Fruit fly (Drosophila melanogaster) whole organism, embryonic: ENCODE measurements around the gene fit.
A peak's percentile ranks its signal among the peaks of the same experiment; 100 is the strongest.

Experiments used
- Adf1 ChIP-seq: fragments of 200-800 bp; sonication (Bioruptor generic); IDR thresholded peaks from 2 replicates; pipeline ENCODE4 v1.3.6; 2022; ENCODE audit warnings: missing biosample characterization, missing genetic modification characterization
- Awh ChIP-seq: fragments of 200-800 bp; sonication (Bioruptor generic); IDR thresholded peaks from 2 replicates; pipeline ENCODE4, ENCODE4 v1.3.6; 2022; ENCODE audit warnings: missing biosample characterization, missing genetic modification characterization
- B-H2 ChIP-seq: fragments of 200-800 bp; sonication (Bioruptor generic); optimal IDR thresholded peaks from 2 replicates; lab custom pipeline; 2018; ENCODE audit warnings: missing biosample characterization, mild to moderate bottlenecking, missing genetic modification characterization
- BEAF-32 ChIP-seq: fragments of 200-800 bp; sonication (Bioruptor generic); optimal IDR thresholded peaks from 3 replicates; lab custom pipeline; 2017; ENCODE audit warnings: missing biosample characterization, missing genetic modification characterization, mild to moderate bottlenecking, moderate library complexity, missing genetic modification reagents
- CG10321 ChIP-seq: fragments of 200-800 bp; sonication (Bioruptor generic); IDR thresholded peaks from 2 replicates; pipeline ENCODE4 v1.3.6; 2022; ENCODE audit warnings: missing biosample characterization, missing genetic modification characterization
- CG10543 ChIP-seq: fragments of 200-800 bp; sonication (Bioruptor generic); optimal IDR thresholded peaks from 3 replicates; lab custom pipeline; 2017; ENCODE audit warnings: missing biosample characterization, mild to moderate bottlenecking, missing genetic modification characterization, moderate library complexity
- CG11398 ChIP-seq: fragments of 200-800 bp; sonication (Bioruptor generic); optimal IDR thresholded peaks from 2 replicates; lab custom pipeline; 2016; ENCODE audit warnings: missing biosample characterization, missing genetic modification characterization
- CG14014 ChIP-seq: fragments of 200-800 bp; sonication (Bioruptor generic); IDR thresholded peaks from 2 replicates; pipeline ENCODE4 v1.3.6; 2022; ENCODE audit warnings: missing biosample characterization, missing genetic modification characterization
- CG14860 ChIP-seq: fragments of 200-800 bp; sonication (Bioruptor generic); IDR thresholded peaks from 3 replicates; pipeline ENCODE4 v1.3.6; 2022; ENCODE audit warnings: missing biosample characterization, missing genetic modification characterization; ENCODE audit not compliant: partially characterized antibody
- CG1603 ChIP-seq: fragments of 200-800 bp; sonication (Bioruptor generic); optimal IDR thresholded peaks from 2 replicates; lab custom pipeline; 2019; ENCODE audit warnings: missing biosample characterization, mild to moderate bottlenecking, missing genetic modification characterization, moderate library complexity
- CG2116 ChIP-seq: fragments of 200-800 bp; sonication (Bioruptor generic); optimal IDR thresholded peaks from 3 replicates; lab custom pipeline; 2018; ENCODE audit warnings: missing biosample characterization, mild to moderate bottlenecking, missing genetic modification characterization
- CG2875 ChIP-seq: fragments of 200-800 bp; sonication (Bioruptor generic); optimal IDR thresholded peaks from 2 replicates; lab custom pipeline; 2017; ENCODE audit warnings: missing biosample characterization, mild to moderate bottlenecking, missing genetic modification characterization, missing genetic modification reagents
- CG31388 ChIP-seq: fragments of 200-800 bp; sonication (Bioruptor generic); optimal IDR thresholded peaks from 2 replicates; lab custom pipeline; 2016; ENCODE audit warnings: missing biosample characterization, missing genetic modification characterization
- CG3281 ChIP-seq: fragments of 200-800 bp; sonication (Bioruptor generic); optimal IDR thresholded peaks from 3 replicates; lab custom pipeline; 2017; ENCODE audit warnings: missing biosample characterization, mild to moderate bottlenecking, missing genetic modification characterization
- CG34224 ChIP-seq: fragments of 200-800 bp; sonication (Bioruptor generic); IDR thresholded peaks from 3 replicates; pipeline ENCODE4 v1.3.6; 2022; ENCODE audit warnings: missing biosample characterization, missing genetic modification characterization; ENCODE audit not compliant: partially characterized antibody
- CG34422 ChIP-seq: fragments of 200-800 bp; sonication (Bioruptor generic); IDR thresholded peaks from 3 replicates; pipeline ENCODE4 v1.3.6; 2022; ENCODE audit warnings: missing biosample characterization, missing genetic modification characterization
- CG42726 ChIP-seq: fragments of 200-800 bp; sonication (Bioruptor generic); IDR thresholded peaks from 2 replicates; pipeline ENCODE4 v1.3.6; 2022; ENCODE audit warnings: missing biosample characterization, missing genetic modification characterization; ENCODE audit not compliant: partially characterized antibody
- CG8359 ChIP-seq: fragments of 200-800 bp; sonication (Bioruptor generic); optimal IDR thresholded peaks from 2 replicates; lab custom pipeline; 2017; ENCODE audit warnings: missing biosample characterization, mild to moderate bottlenecking, missing genetic modification characterization, borderline replicate concordance
- CG9609 ChIP-seq: fragments of 200-800 bp; sonication (Bioruptor generic); optimal IDR thresholded peaks from 3 replicates; lab custom pipeline; 2016; ENCODE audit warnings: missing biosample characterization, missing genetic modification characterization
- CTCF ChIP-seq: fragments of 200-800 bp; sonication (Bioruptor generic); optimal IDR thresholded peaks from 2 replicates; lab custom pipeline; 2017; ENCODE audit warnings: missing biosample characterization, mild to moderate bottlenecking, missing genetic modification characterization, moderate library complexity
- CoRest ChIP-seq: fragments of 200-800 bp; sonication (Bioruptor generic); optimal IDR thresholded peaks from 3 replicates; lab custom pipeline; 2018; ENCODE audit warnings: missing biosample characterization, mild to moderate bottlenecking, missing genetic modification characterization, moderate library complexity
- D ChIP-seq, 2 experiments: fragments of 200-800 bp in 1 of 2; fragments of >200 bp in 1 of 2; sonication (Bioruptor generic) in 1 of 2; optimal IDR thresholded peaks; 2 replicates in 1 of 2; 3 replicates in 1 of 2; lab custom pipeline; 2017; ENCODE audit warnings: mild to moderate bottlenecking in 1 of 2, missing biosample characterization in 1 of 2, missing genetic modification characterization in 1 of 2, missing genetic modification reagents in 1 of 2
- D19A ChIP-seq: fragments of 200-800 bp; optimal IDR thresholded peaks from 3 replicates; lab custom pipeline; 2019; ENCODE audit warnings: missing biosample characterization, mild to moderate bottlenecking, missing genetic modification characterization, moderate library complexity
- Dfd ChIP-seq, 2 experiments: fragments of >200 bp; optimal IDR thresholded peaks; 2 replicates each; lab custom pipeline; 2017; ENCODE audit warnings: missing biosample characterization in 2 of 2, missing genetic modification characterization in 2 of 2
- Dip2 ChIP-seq: fragments of 200-800 bp; sonication (Bioruptor generic); IDR thresholded peaks from 2 replicates; pipeline ENCODE4 v1.3.6; 2022; ENCODE audit warnings: missing biosample characterization, missing genetic modification characterization
- HHEX ChIP-seq: fragments of 200-800 bp; sonication (Bioruptor generic); optimal IDR thresholded peaks from 3 replicates; lab custom pipeline; 2017; ENCODE audit warnings: missing biosample characterization, mild to moderate bottlenecking, missing genetic modification characterization, missing genetic modification reagents
- HLH4C ChIP-seq: fragments of 200-800 bp; sonication (Bioruptor generic); IDR thresholded peaks from 3 replicates; pipeline ENCODE4 v1.3.6; 2022; ENCODE audit warnings: missing biosample characterization, missing genetic modification characterization; ENCODE audit not compliant: partially characterized antibody
- Hey ChIP-seq: fragments of 200-800 bp; sonication (Bioruptor generic); optimal IDR thresholded peaks from 3 replicates; lab custom pipeline; 2018; ENCODE audit warnings: missing biosample characterization, mild to moderate bottlenecking, missing genetic modification characterization
- HmgD ChIP-seq: fragments of 200-800 bp; sonication (Bioruptor generic); optimal IDR thresholded peaks from 3 replicates; lab custom pipeline; 2016; ENCODE audit warnings: missing biosample characterization, missing genetic modification characterization
- Hr3 ChIP-seq: fragments of 200-800 bp; sonication (Bioruptor generic); optimal IDR thresholded peaks from 3 replicates; lab custom pipeline; 2016; ENCODE audit warnings: missing biosample characterization, missing genetic modification characterization
- Meics ChIP-seq: fragments of 200-800 bp; sonication (Bioruptor generic); optimal IDR thresholded peaks from 2 replicates; lab custom pipeline; 2017; ENCODE audit warnings: missing biosample characterization, mild to moderate bottlenecking, missing genetic modification characterization
- NC2α ChIP-seq: fragments of 200-800 bp; sonication (Bioruptor generic); optimal IDR thresholded peaks from 2 replicates; lab custom pipeline; 2016; ENCODE audit warnings: missing biosample characterization, missing genetic modification characterization
- Nf-YB ChIP-seq: fragments of 200-800 bp; sonication (Bioruptor generic); optimal IDR thresholded peaks from 3 replicates; lab custom pipeline; 2019; ENCODE audit warnings: missing biosample characterization, mild to moderate bottlenecking, missing genetic modification characterization, moderate library complexity
- Pdp1 ChIP-seq, 2 experiments: fragments of 200-800 bp; sonication (Bioruptor generic); optimal IDR thresholded peaks; 3 replicates each; lab custom pipeline; 2016; ENCODE audit warnings: missing biosample characterization in 2 of 2, missing genetic modification characterization in 2 of 2, mild to moderate bottlenecking in 1 of 2, moderate library complexity in 1 of 2
- Scr ChIP-seq: fragments of 200-800 bp; sonication (Bioruptor generic); IDR thresholded peaks from 2 replicates; pipeline ENCODE4 v1.3.6; 2022; ENCODE audit warnings: missing biosample characterization, missing genetic modification characterization; ENCODE audit not compliant: partially characterized antibody
- aop ChIP-seq: fragments of 200-800 bp; sonication (Bioruptor generic); IDR thresholded peaks from 2 replicates; pipeline ENCODE4 v1.3.6; 2022; ENCODE audit warnings: missing biosample characterization, missing genetic modification characterization
- cas ChIP-seq: fragments of 200-800 bp; sonication (Bioruptor generic); IDR thresholded peaks from 2 replicates; pipeline ENCODE4 v1.3.6; 2022; ENCODE audit warnings: missing biosample characterization, missing genetic modification characterization
- crol ChIP-seq: fragments of 200-800 bp; sonication (Bioruptor generic); IDR thresholded peaks from 2 replicates; pipeline ENCODE4 v1.3.6; 2022; ENCODE audit warnings: missing biosample characterization, missing genetic modification characterization
- dm ChIP-seq: fragments of 200-800 bp; sonication (Bioruptor generic); optimal IDR thresholded peaks from 3 replicates; lab custom pipeline; 2016; ENCODE audit warnings: missing biosample characterization, missing genetic modification characterization
- fd3F ChIP-seq: fragments of 200-800 bp; sonication (Bioruptor generic); optimal IDR thresholded peaks from 2 replicates; lab custom pipeline; 2018; ENCODE audit warnings: missing biosample characterization, mild to moderate bottlenecking, missing genetic modification characterization, moderate library complexity
- gsb-n ChIP-seq: fragments of 200-800 bp; sonication (Bioruptor generic); optimal IDR thresholded peaks from 3 replicates; lab custom pipeline; 2018; ENCODE audit warnings: missing biosample characterization, mild to moderate bottlenecking, missing genetic modification characterization
- inv ChIP-seq: fragments of 200-800 bp; sonication (Bioruptor generic); IDR thresholded peaks from 2 replicates; pipeline ENCODE4 v1.3.6; 2022; ENCODE audit warnings: missing biosample characterization, missing genetic modification characterization; ENCODE audit not compliant: partially characterized antibody
- kah ChIP-seq: fragments of 200-800 bp; sonication (Bioruptor generic); optimal IDR thresholded peaks from 2 replicates; lab custom pipeline; 2018; ENCODE audit warnings: missing biosample characterization, mild to moderate bottlenecking, missing genetic modification characterization
- kay ChIP-seq: fragments of 200-800 bp; sonication (Bioruptor generic); optimal IDR thresholded peaks from 2 replicates; lab custom pipeline; 2016; ENCODE audit warnings: missing biosample characterization, missing genetic modification characterization
- mirr ChIP-seq: fragments of 200-800 bp; sonication (Bioruptor generic); optimal IDR thresholded peaks from 3 replicates; lab custom pipeline; 2018; ENCODE audit warnings: missing biosample characterization, mild to moderate bottlenecking, missing genetic modification characterization
- nmo ChIP-seq: fragments of 200-800 bp; sonication (Bioruptor generic); optimal IDR thresholded peaks from 2 replicates; lab custom pipeline; 2018; ENCODE audit warnings: missing biosample characterization, mild to moderate bottlenecking, missing genetic modification characterization, moderate library complexity
- sob ChIP-seq: fragments of 200-800 bp; sonication (Bioruptor generic); IDR thresholded peaks from 2 replicates; pipeline ENCODE4 v1.3.6; 2022; ENCODE audit warnings: missing biosample characterization, missing genetic modification characterization
- sug ChIP-seq: fragments of 200-800 bp; optimal IDR thresholded peaks from 2 replicates; lab custom pipeline; 2019; ENCODE audit warnings: missing biosample characterization, mild to moderate bottlenecking, missing genetic modification characterization, moderate library complexity
- tup ChIP-seq: fragments of 200-800 bp; sonication (Bioruptor generic); optimal IDR thresholded peaks from 2 replicates; lab custom pipeline; 2016; ENCODE audit warnings: missing biosample characterization, mild to moderate bottlenecking, missing genetic modification characterization, moderate library complexity
- wor ChIP-seq: fragments of 200-800 bp; sonication (Bioruptor generic); IDR thresholded peaks from 2 replicates; pipeline ENCODE4 v1.3.6; 2022; ENCODE audit warnings: missing biosample characterization, missing genetic modification characterization
- zen ChIP-seq: fragments of 200-800 bp; sonication (Bioruptor generic); optimal IDR thresholded peaks from 3 replicates; lab custom pipeline; 2018; ENCODE audit warnings: missing biosample characterization, mild to moderate bottlenecking, missing genetic modification characterization, moderate library complexity

Gene fit

DNA sequence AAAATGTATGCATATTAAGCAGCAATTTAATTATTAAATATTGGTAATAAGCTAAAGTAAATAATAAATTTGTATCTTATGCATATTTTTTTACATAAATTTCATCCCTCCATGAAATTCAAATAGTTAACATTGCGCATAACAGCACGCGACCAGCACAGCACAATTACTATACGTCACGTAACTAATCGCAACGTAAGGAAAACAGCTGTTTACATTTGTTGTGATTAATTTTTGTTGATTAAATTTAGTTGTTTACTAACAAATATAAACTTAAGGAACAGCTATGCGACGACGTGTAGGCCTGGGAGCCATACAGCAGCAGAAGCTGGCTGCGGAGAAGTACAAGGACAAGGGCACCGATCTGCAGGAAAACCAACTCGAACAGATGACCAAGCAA is 19.3 kb downstream of the fit start, which contains the start of gene lsn (continued):
- TF ChIP-seq CG9609 (no peak), NC2α (GFP tag; lab: Kevin White, UChicago) (no peak), CG31388 (GFP tag; lab: Kevin White, UChicago) (no peak), D (optimal IDR thresholded peaks at IDR 0.05; lab: Kevin White, UChicago) (no peak), D (GFP tag; optimal IDR thresholded peaks at IDR 0.05; lab: Kevin White, UChicago) (no peak), inv (GFP tag; lab: Robert Waterston, UW) (no peak), crol (GFP tag; lab: Robert Waterston, UW) (no peak), Scr (no peak), Nf-YB (peak; percentile 13), cas (GFP tag; lab: Robert Waterston, UW) (no peak), CG1603 (tag; lab: Kevin White, UChicago) (peak; percentile 68), CG14860 (no peak), CG10321 (no peak), BEAF-32 (GFP tag; lab: Kevin White, UChicago) (peak; percentile 13), zen (tag; lab: Kevin White, UChicago) (no peak), aop (no peak), CG42726 (GFP tag; lab: Robert Waterston, UW) (no peak), CG10543 (GFP tag; lab: Kevin White, UChicago) (no peak), CG2116 (GFP tag; lab: Kevin White, UChicago) (no peak), CG3281 (GFP tag; lab: Kevin White, UChicago) (peak; percentile 40), HLH4C (GFP tag; lab: Robert Waterston, UW) (no peak), Adf1 (GFP tag; lab: Robert Waterston, UW) (no peak), sob (GFP tag; lab: Robert Waterston, UW) (no peak), kah (GFP tag; lab: Kevin White, UChicago) (no peak), CTCF (GFP tag; lab: Kevin White, UChicago) (no peak), gsb-n (tag; lab: Kevin White, UChicago) (peak; percentile 63), tup (GFP tag; lab: Kevin White, UChicago) (no peak), HmgD (GFP tag; lab: Kevin White, UChicago) (no peak), CG14014 (GFP tag; lab: Robert Waterston, UW) (peak; percentile 51; the same call in 1 of the 2 replicates), fd3F (peak; percentile 59), CG8359 (GFP tag; lab: Kevin White, UChicago) (no peak), CG34224 (no peak; the same call in 2 of the 3 replicates), dm (GFP tag; lab: Kevin White, UChicago) (no peak), D19A (tag; lab: Kevin White, UChicago) (no peak), CG11398 (no peak), Dfd (GFP tag; optimal IDR thresholded peaks at IDR 0.05; lab: Kevin White, UChicago) (no peak), nmo (GFP tag; lab: Kevin White, UChicago) (no peak), Meics (peak; percentile 48), B-H2 (GFP tag; lab: Kevin White, UChicago) (no peak), Pdp1 (GFP tag; optimal IDR thresholded peaks at IDR 0.05; lab: Kevin White, UChicago) (peak in 1 of 2 experiments; percentile 16), Hr3 (GFP tag; lab: Kevin White, UChicago) (no peak), CG34422 (GFP tag; lab: Robert Waterston, UW) (no peak), CoRest (tag; lab: Kevin White, UChicago) (peak; percentile 32), sug (tag; lab: Kevin White, UChicago) (peak; percentile 30), HHEX (GFP tag; lab: Kevin White, UChicago) (no peak), Dip2 (GFP tag; lab: Robert Waterston, UW) (no peak), Hey (tag; lab: Kevin White, UChicago) (no peak), kay (GFP tag; lab: Kevin White, UChicago) (no peak), Awh (GFP tag; lab: Robert Waterston, UW) (no peak), CG2875 (peak; percentile 49), mirr (GFP tag; lab: Kevin White, UChicago) (no peak), wor (GFP tag; lab: Robert Waterston, UW) (no peak)
